Fruit fly (Drosophila melanogaster): ENCODE results near the gene CG14891.
A peak's percentile ranks its signal among the peaks of the same experiment; 100 is the strongest.

Gene CG14891

DNA sequence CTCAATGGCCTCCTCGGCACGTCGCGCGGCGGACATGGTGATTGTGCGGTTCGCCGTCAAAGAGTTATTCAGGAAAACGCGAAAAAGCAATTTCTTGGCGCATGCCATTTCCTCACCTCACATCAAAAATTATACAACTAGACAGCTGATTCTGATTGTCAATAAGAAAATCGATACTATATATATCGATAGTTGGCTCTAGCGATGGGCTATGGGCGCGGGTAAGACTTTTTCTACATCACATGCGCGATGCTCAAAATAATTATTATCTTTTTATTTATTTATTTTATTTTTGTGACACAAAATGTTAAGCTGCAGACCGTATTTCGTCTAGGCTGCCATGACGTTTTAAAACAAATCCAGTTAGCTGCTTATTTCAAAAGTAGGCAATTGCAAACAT, 42.9 kb downstream of the CG14891 start, which contains the start of gene CG10340 (continued):
- TF ChIP-seq CG17612 (GFP tag; IDR thresholded peaks at IDR 0.05) (no peak), CG6683 (GFP tag; optimal IDR thresholded peaks at IDR 0.05) (no peak), CG9932 (GFP tag; IDR thresholded peaks at IDR 0.05) (no peak; the same call in 1 of the 2 replicates), jumu (GFP tag; optimal IDR thresholded peaks at IDR 0.05) (no peak), abd-A (tag; optimal IDR thresholded peaks at IDR 0.05) (no peak), CG14014 (GFP tag; IDR thresholded peaks at IDR 0.05) (no peak), Gsc (GFP tag; IDR thresholded peaks at IDR 0.05) (no peak), zfh1 (GFP tag; IDR thresholded peaks at IDR 0.05) (no peak), ab (GFP tag; optimal IDR thresholded peaks at IDR 0.05) (no peak), Xrp1 (GFP tag; IDR thresholded peaks at IDR 0.05) (no peak), CG3163 (GFP tag; optimal IDR thresholded peaks at IDR 0.05) (no peak), onecut (GFP tag; IDR thresholded peaks at IDR 0.05) (peak; percentile 71), nom (GFP tag; optimal IDR thresholded peaks at IDR 0.05) (no peak), CG4854 (GFP tag; optimal IDR thresholded peaks at IDR 0.05) (no peak), sens (GFP tag) (no peak), Dad (GFP tag; optimal IDR thresholded peaks at IDR 0.05) (no peak), peb (GFP tag; IDR thresholded peaks at IDR 0.05) (no peak), CG14667 (GFP tag; IDR thresholded peaks at IDR 0.05) (no peak), slbo (GFP tag; IDR thresholded peaks at IDR 0.05) (peak; percentile 45; the same call in 1 of the 2 replicates), CG14860 (GFP tag; IDR thresholded peaks at IDR 0.05; ENCODE audit: partially characterized antibody) (peak; percentile 72), CG1529 (GFP tag; optimal IDR thresholded peaks at IDR 0.05) (no peak), CG3847 (GFP tag; IDR thresholded peaks at IDR 0.05) (no peak), sens-2 (GFP tag; IDR thresholded peaks at IDR 0.05) (no peak), mam (GFP tag; optimal IDR thresholded peaks at IDR 0.05) (peak; percentile 4), tna (GFP tag; IDR thresholded peaks at IDR 0.05; ENCODE audit: partially characterized antibody) (peak; percentile 18; the same call in 1 of the 2 replicates), ac (GFP tag; optimal IDR thresholded peaks at IDR 0.05) (no peak), B-H2 (GFP tag; optimal IDR thresholded peaks at IDR 0.05) (no peak), her (GFP tag; optimal IDR thresholded peaks at IDR 0.05) (no peak), bab2 (GFP tag; optimal IDR thresholded peaks at IDR 0.05) (no peak), ranshi (GFP tag; IDR thresholded peaks at IDR 0.05) (no peak), exex (tag; optimal IDR thresholded peaks at IDR 0.05) (no peak), Ptx1 (GFP tag; IDR thresholded peaks at IDR 0.05) (no peak), CG1792 (GFP tag; optimal IDR thresholded peaks at IDR 0.05) (no peak), CG2889 (GFP tag; IDR thresholded peaks at IDR 0.05) (no peak), CG30431 (GFP tag; optimal IDR thresholded peaks at IDR 0.05) (no peak), HLH4C (GFP tag; IDR thresholded peaks at IDR 0.05; ENCODE audit: partially characterized antibody) (peak; percentile 79), bigmax (GFP tag; optimal IDR thresholded peaks at IDR 0.05) (no peak), yki (optimal IDR thresholded peaks at IDR 0.05) (no peak), CG15269 (tag; optimal IDR thresholded peaks at IDR 0.05) (no peak), CG13424 (tag; optimal IDR thresholded peaks at IDR 0.05) (peak; percentile 11), lilli (GFP tag; optimal IDR thresholded peaks at IDR 0.05) (peak; percentile 31), ash1 (GFP tag; optimal IDR thresholded peaks at IDR 0.05) (no peak), CG32532 (GFP tag; IDR thresholded peaks at IDR 0.05) (0 out of 2 replicates have a peak, but pooled peaks have one; percentile 39), tio (GFP tag; optimal IDR thresholded peaks at IDR 0.05) (no peak), pfk (GFP tag; optimal IDR thresholded peaks at IDR 0.05) (no peak), unc-4 (GFP tag; IDR thresholded peaks at IDR 0.05; ENCODE audit: partially characterized antibody) (peak; percentile 85), Dfd (GFP tag; optimal IDR thresholded peaks at IDR 0.05) (no peak), CG3281 (GFP tag; optimal IDR thresholded peaks at IDR 0.05) (no peak), CG8089 (GFP tag; optimal IDR thresholded peaks at IDR 0.05) (no peak), chif (GFP tag; optimal IDR thresholded peaks at IDR 0.05) (no peak), CG6791 (GFP tag; IDR thresholded peaks at IDR 0.05; ENCODE audit: partially characterized antibody) (peak; percentile 83), Chrac-16 (GFP tag; optimal IDR thresholded peaks at IDR 0.05) (no peak)

Measured in whole organism, embryonic.